Fruit fly (Drosophila melanogaster): ENCODE results near the gene kto.

Gene kto

dm6 chr3L:19845047-19845906 is 8.9 kb downstream of the kto start, which contains the start of gene Papss:
Papss (plus strand) TSS chr3L:19845293.
- TF ChIP-seq psq (optimal IDR thresholded peaks at IDR 0.05): no peak

- TF ChIP-seq EcR (GFP tag; optimal IDR thresholded peaks at IDR 0.05) (no peak), usp (GFP tag; optimal IDR thresholded peaks at IDR 0.05) (no peak), psq (optimal IDR thresholded peaks at IDR 0.05) (no peak), pan (optimal IDR thresholded peaks at IDR 0.05) (no peak), Dll (optimal IDR thresholded peaks at IDR 0.05) (no peak), CG8478 (optimal IDR thresholded peaks at IDR 0.05) (no peak)
Observed at dm6 chr3L:19845907-19846301, 9.5 kb downstream of the kto start.

DNA sequence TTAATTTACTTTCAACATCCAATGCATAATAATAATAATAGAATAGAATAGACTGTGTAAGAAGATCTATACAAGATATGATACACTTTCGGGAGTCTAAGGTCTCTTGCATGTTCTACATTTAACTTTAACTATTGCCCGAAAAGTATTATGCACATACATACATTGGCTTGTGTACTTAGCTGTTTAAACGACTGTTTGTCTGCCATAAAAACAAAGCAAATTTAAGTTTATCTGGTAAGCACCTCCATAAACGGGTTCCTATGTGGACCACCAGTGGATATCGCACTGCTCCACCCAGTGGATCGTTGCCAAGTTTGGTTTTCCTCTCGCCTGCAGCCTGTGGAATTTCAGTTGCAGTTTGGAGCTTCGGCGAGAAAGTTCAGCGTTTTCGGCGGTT is 10.5 kb downstream of the kto start:
- no peak for TF ChIP-seq Dll (optimal IDR thresholded peaks at IDR 0.05)
- no peak for TF ChIP-seq psq (optimal IDR thresholded peaks at IDR 0.05)
- no peak for TF ChIP-seq CG8478 (optimal IDR thresholded peaks at IDR 0.05)

DNA sequence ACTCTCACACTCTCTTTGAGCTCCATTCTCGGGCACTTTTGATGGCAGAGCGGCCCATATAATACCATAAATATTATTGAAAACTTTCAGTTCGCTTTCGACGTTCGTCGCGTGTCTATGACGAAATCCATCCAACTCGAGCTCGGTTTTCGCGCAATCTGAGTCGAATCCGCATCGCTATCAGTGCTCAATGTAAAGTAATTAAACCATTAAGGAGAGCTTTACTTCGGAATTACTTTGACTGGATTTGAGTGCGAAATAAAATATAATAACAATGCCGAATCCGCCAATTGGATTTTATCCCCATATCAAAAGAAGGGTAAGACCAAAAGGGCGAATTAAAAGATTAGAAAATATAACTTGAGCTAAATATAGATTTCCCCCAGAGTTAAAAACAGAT is 11.7 kb downstream of the kto start:
- TF ChIP-seq EcR (GFP tag; optimal IDR thresholded peaks at IDR 0.05): no peak
- TF ChIP-seq pan (optimal IDR thresholded peaks at IDR 0.05): no peak
- no peak for TF ChIP-seq CG8478 (optimal IDR thresholded peaks at IDR 0.05)
- TF ChIP-seq Dll (optimal IDR thresholded peaks at IDR 0.05): no peak
- TF ChIP-seq psq (optimal IDR thresholded peaks at IDR 0.05): no peak
- TF ChIP-seq usp (GFP tag; optimal IDR thresholded peaks at IDR 0.05): no peak

DNA sequence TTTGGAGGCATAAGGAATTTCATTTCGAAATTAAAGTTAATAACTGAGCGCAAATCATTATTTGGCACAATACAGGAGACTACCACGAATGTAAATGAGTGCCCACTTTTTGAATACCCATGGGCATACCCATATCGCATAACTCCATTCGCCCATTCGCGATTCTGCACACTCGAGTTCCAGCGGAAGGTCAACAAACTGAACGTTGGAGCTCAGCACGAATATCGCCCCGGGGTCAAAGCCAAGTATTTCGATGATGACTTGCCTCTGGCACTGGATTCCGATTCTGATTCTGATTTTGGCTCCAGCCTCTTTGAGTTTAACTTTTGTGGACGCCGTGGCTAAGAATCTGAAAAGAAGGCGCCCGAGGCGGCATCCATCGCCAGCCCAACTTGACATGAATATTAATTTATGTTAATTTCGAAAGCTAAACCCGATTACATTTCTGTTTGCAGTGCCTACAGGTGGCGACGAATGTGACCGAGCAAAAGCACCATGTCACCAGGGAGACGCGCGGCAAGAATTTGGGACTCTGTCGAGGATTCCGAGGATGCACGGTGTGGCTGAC is 21.6 kb downstream of the kto start:
- TF ChIP-seq psq (optimal IDR thresholded peaks at IDR 0.05): no peak
- TF ChIP-seq pan (optimal IDR thresholded peaks at IDR 0.05): no peak
- no peak for TF ChIP-seq usp (GFP tag; optimal IDR thresholded peaks at IDR 0.05)
- TF ChIP-seq EcR (GFP tag; optimal IDR thresholded peaks at IDR 0.05): no peak
- TF ChIP-seq Dll (optimal IDR thresholded peaks at IDR 0.05): no peak
- TF ChIP-seq CG8478 (optimal IDR thresholded peaks at IDR 0.05): no peak

dm6 chr3L:19861215-19861614 is 24.8 kb downstream of the kto start:
- TF ChIP-seq psq (optimal IDR thresholded peaks at IDR 0.05) (no peak), pan (optimal IDR thresholded peaks at IDR 0.05) (no peak), usp (GFP tag; optimal IDR thresholded peaks at IDR 0.05) (no peak), EcR (GFP tag; optimal IDR thresholded peaks at IDR 0.05) (no peak), CG8478 (optimal IDR thresholded peaks at IDR 0.05) (no peak), Dll (optimal IDR thresholded peaks at IDR 0.05) (no peak)

DNA sequence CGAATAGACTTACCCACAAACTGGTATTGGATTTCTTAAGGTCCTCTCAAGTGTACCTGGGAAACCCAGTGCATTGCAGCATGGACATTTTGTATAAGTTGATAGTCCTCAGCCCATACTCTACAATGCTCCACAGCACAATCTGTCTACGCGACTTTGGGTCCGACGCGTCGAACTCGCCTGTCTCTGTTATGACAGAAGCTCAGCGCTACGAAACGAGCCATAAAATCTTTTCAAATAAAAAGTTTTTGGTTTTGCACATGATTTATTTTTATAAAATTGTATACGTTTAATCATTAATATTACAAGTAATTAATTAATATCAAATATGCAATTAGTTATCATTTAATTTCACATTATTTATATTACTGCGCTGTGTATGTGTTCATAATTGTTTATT is 30.8 kb downstream of the kto start:
- no peak for TF ChIP-seq EcR (GFP tag; optimal IDR thresholded peaks at IDR 0.05)
- no peak for TF ChIP-seq pan (optimal IDR thresholded peaks at IDR 0.05)
- no peak for TF ChIP-seq CG8478 (optimal IDR thresholded peaks at IDR 0.05)
- no peak for TF ChIP-seq Dll (optimal IDR thresholded peaks at IDR 0.05)
- TF ChIP-seq usp (GFP tag; optimal IDR thresholded peaks at IDR 0.05): no peak
- TF ChIP-seq psq (optimal IDR thresholded peaks at IDR 0.05): no peak

dm6 chr3L:19869698-19870097 is 33.3 kb downstream of the kto start:
- TF ChIP-seq CG8478 (optimal IDR thresholded peaks at IDR 0.05) (no peak), usp (GFP tag; optimal IDR thresholded peaks at IDR 0.05) (no peak), pan (optimal IDR thresholded peaks at IDR 0.05) (no peak), Dll (optimal IDR thresholded peaks at IDR 0.05) (no peak), psq (optimal IDR thresholded peaks at IDR 0.05) (no peak), EcR (GFP tag; optimal IDR thresholded peaks at IDR 0.05) (no peak)

dm6 chr3L:19870843-19871666 is 34.6 kb downstream of the kto start, which contains the start of the genes Rab8 and Usp32:
Rab8 (minus strand) TSS chr3L:19871078.
Usp32 (plus strand) TSS chr3L:19871139.
- TF ChIP-seq EcR (GFP tag; optimal IDR thresholded peaks at IDR 0.05) (no peak), CG8478 (optimal IDR thresholded peaks at IDR 0.05) (no peak), pan (optimal IDR thresholded peaks at IDR 0.05) (no peak), Dll (optimal IDR thresholded peaks at IDR 0.05) (no peak), psq (optimal IDR thresholded peaks at IDR 0.05) (no peak), usp (GFP tag; optimal IDR thresholded peaks at IDR 0.05) (no peak)

DNA sequence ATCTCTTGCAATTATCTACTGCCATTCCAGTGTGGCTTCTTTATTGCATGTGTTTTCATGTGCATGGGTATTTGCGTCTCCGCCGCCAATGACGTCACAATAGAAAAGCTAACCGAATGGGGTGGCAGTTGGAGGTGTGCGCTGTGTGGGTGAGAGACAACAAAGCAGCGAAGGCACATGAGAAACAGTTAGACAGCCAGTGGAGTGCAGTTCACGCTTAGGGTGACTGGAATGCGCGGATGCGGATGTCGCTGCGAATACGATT is 35.2 kb downstream of the kto start:
- TF ChIP-seq CG8478 (optimal IDR thresholded peaks at IDR 0.05) (no peak), Dll (optimal IDR thresholded peaks at IDR 0.05) (no peak), psq (optimal IDR thresholded peaks at IDR 0.05) (no peak), EcR (GFP tag; optimal IDR thresholded peaks at IDR 0.05) (no peak), usp (GFP tag; optimal IDR thresholded peaks at IDR 0.05) (no peak), pan (optimal IDR thresholded peaks at IDR 0.05) (no peak)

DNA sequence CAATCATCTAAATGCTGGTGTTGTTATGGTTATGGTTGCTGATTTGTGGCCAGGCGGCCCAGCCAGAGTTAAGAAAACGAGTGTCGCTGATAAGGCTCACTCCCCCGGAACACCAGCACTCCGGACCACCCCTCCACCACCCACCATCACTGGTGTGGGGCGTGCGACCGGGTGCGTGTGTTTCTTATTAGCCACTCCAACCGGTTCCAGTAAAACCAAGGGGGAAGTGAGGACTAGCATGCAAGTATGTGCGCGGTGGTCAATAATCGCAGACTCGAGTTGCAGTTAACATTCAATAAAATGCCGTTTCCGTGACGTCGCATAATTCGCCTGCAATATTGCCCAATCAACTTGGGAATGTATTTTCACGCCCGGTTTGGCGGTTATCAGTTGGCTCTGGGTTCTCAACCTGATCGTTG is 36.1 kb downstream of the kto start:
- TF ChIP-seq Dll (optimal IDR thresholded peaks at IDR 0.05) (no peak), CG8478 (optimal IDR thresholded peaks at IDR 0.05) (no peak), EcR (GFP tag; optimal IDR thresholded peaks at IDR 0.05) (no peak), usp (GFP tag; optimal IDR thresholded peaks at IDR 0.05) (no peak), psq (optimal IDR thresholded peaks at IDR 0.05) (no peak), pan (optimal IDR thresholded peaks at IDR 0.05) (no peak)

- TF ChIP-seq usp (GFP tag; optimal IDR thresholded peaks at IDR 0.05): no peak
- TF ChIP-seq pan (optimal IDR thresholded peaks at IDR 0.05): no peak
- TF ChIP-seq CG8478 (optimal IDR thresholded peaks at IDR 0.05): no peak
- no peak for TF ChIP-seq psq (optimal IDR thresholded peaks at IDR 0.05)
- TF ChIP-seq Dll (optimal IDR thresholded peaks at IDR 0.05): no peak
- no peak for TF ChIP-seq EcR (GFP tag; optimal IDR thresholded peaks at IDR 0.05)
Observed at dm6 chr3L:19873488-19873887, 37.1 kb downstream of the kto start.
